Worm (Caenorhabditis elegans) whole organism, L4 larva: ENCODE measurements around the gene fbxa-96.

Experiments used
- ama-1 ChIP-seq: fragments of 150-350 bp; optimal IDR thresholded peaks from 2 replicates; lab custom pipeline; 2014; ENCODE audit warnings: inconsistent platforms, mixed read lengths
- lin-15B ChIP-seq: fragments of 150-350 bp; sonication (generic microtip); optimal IDR thresholded peaks from 3 replicates; lab custom pipeline; 2014; ENCODE audit warnings: missing biosample characterization, missing genetic modification characterization
- nhr-28 ChIP-seq: fragments of 150-350 bp; optimal IDR thresholded peaks from 2 replicates; lab custom pipeline; 2014; ENCODE audit warnings: missing biosample characterization, missing genetic modification characterization
- pha-4 ChIP-seq, 2 experiments: fragments of 150-350 bp in 1 of 2; fragments of 200-800 bp in 1 of 2; sonication (Bioruptor generic) in 1 of 2; IDR thresholded peaks in 1 of 2; optimal IDR thresholded peaks in 1 of 2; 2 replicates each; pipeline versions ENCODE4 v1.3.6 to Lab custom; 2014 to 2022; ENCODE audit warnings: missing genetic modification characterization in 2 of 2, missing genetic modification reagents in 2 of 2, missing biosample characterization in 1 of 2, missing compliant biosample characterization in 1 of 2

DNA sequence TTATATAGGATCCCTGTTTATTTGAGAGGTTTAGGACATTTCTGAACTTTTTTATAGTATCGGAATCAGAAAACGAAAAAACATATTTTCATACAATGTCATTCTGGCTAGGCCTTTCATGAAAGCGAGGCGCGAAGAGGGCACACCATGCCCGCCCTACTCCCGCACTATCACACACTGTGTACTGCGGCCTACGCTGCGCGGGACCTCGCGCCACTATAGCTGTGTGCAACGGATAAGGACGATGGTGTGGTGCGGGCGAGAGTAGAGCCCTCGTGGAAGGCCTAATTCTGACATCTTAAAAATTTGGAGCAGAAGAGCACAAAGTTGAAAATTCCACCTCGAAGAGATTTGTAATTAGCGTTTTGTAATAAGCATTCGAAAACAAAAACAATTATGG is 49.3 kb downstream of the fbxa-96 start:
- TF ChIP-seq lin-15B (no peak), ama-1 (lab: Kevin White, UChicago) (no peak), nhr-28 (tag; lab: Kevin White, UChicago) (no peak), pha-4 (GFP tag; IDR thresholded peaks at IDR 0.05; lab: Robert Waterston, UW) (no peak), pha-4 (tag; optimal IDR thresholded peaks at IDR 0.05; lab: Kevin White, UChicago) (no peak)
